Worm (Caenorhabditis elegans) whole organism, L1 larva: ENCODE data around the gene aat-8.

Experiments used
- ceh-82 ChIP-seq, 3 experiments: fragments of 150-350 bp in 1 of 3; sonication (generic microtip) in 2 of 3; optimal IDR thresholded peaks; 2 replicates each; lab custom pipeline; 2014 to 2017; ENCODE audit warnings: missing biosample characterization in 3 of 3, missing genetic modification characterization in 3 of 3
- elt-3 ChIP-seq, 6 experiments: fragments of 150-350 bp in 1 of 6; sonication (generic microtip); optimal IDR thresholded peaks; 2 replicates each; lab custom pipeline; 2017 to 2018; ENCODE audit warnings: missing biosample characterization in 6 of 6, missing genetic modification characterization in 6 of 6, inconsistent platforms in 1 of 6
- fkh-10 ChIP-seq: sonication (generic microtip); optimal IDR thresholded peaks from 2 replicates; lab custom pipeline; 2017; ENCODE audit warnings: missing biosample characterization, missing genetic modification reagents, missing genetic modification characterization
- grh-1 ChIP-seq: fragments of 200-800 bp; sonication (Bioruptor generic); IDR thresholded peaks from 2 replicates; pipeline ENCODE4 v1.3.6; 2022; ENCODE audit warnings: missing genetic modification reagents, missing genetic modification characterization, missing compliant biosample characterization
- skn-1 ChIP-seq: fragments of 150-350 bp; optimal IDR thresholded peaks from 2 replicates; lab custom pipeline; 2014; ENCODE audit warnings: missing biosample characterization, missing genetic modification characterization

ce11 chrIV:3867252-3867651, 2.4 kb upstream of the aat-8 start, which contains the start of gene F37C4.4:
- TF ChIP-seq fkh-10: no peak
- no peak for TF ChIP-seq elt-3 (tag; optimal IDR thresholded peaks at IDR 0.05; lab: Kevin White, UChicago)
- TF ChIP-seq ceh-82 (tag; optimal IDR thresholded peaks at IDR 0.05; lab: Kevin White, UChicago): no peak
- TF ChIP-seq grh-1: no peak
- TF ChIP-seq skn-1: no peak
